Fruit fly (Drosophila melanogaster) whole organism, wandering third instar larva: ENCODE data around the gene edin.

Experiments
- Abd-B ChIP-seq: fragments of >200 bp; optimal IDR thresholded peaks from 2 replicates; lab custom pipeline; 2017; ENCODE audit warnings: missing biosample characterization, missing genetic modification characterization
- CG32264 ChIP-seq: fragments of 200-800 bp; sonication (Bioruptor generic); optimal IDR thresholded peaks from 2 replicates; lab custom pipeline; 2016; ENCODE audit warnings: missing biosample characterization, missing genetic modification characterization
- CrebA ChIP-seq: fragments of 200-800 bp; sonication (Bioruptor generic); optimal IDR thresholded peaks from 2 replicates; lab custom pipeline; 2016; ENCODE audit warnings: missing biosample characterization, mild to moderate bottlenecking, missing genetic modification characterization, borderline replicate concordance
- Hr78 ChIP-seq: fragments of >200 bp; optimal IDR thresholded peaks from 2 replicates; lab custom pipeline; 2017; ENCODE audit warnings: missing biosample characterization, missing genetic modification characterization
- OdsH ChIP-seq: fragments of 200-800 bp; sonication (Bioruptor generic); optimal IDR thresholded peaks from 2 replicates; lab custom pipeline; 2016; ENCODE audit warnings: missing biosample characterization, mild to moderate bottlenecking, missing genetic modification characterization
- br ChIP-seq: fragments of 200-800 bp; sonication (Bioruptor generic); optimal IDR thresholded peaks from 2 replicates; lab custom pipeline; 2016; ENCODE audit warnings: missing biosample characterization, missing genetic modification characterization
- pan ChIP-seq: fragments of >200 bp; optimal IDR thresholded peaks from 2 replicates; lab custom pipeline; 2017
- psq ChIP-seq: fragments of 200-800 bp; sonication (Bioruptor generic); optimal IDR thresholded peaks from 3 replicates; lab custom pipeline; 2017; ENCODE audit warnings: missing biosample characterization, mild to moderate bottlenecking, missing genetic modification characterization, moderate library complexity
- tai ChIP-seq: sonication (Bioruptor generic); optimal IDR thresholded peaks from 2 replicates; lab custom pipeline; 2016; ENCODE audit warnings: missing biosample characterization, missing genetic modification characterization

dm6 chr3L:17491646-17492045 is 3.0 kb upstream of the edin start:
- no peak for TF ChIP-seq pan
- no peak for TF ChIP-seq psq (GFP tag; lab: Kevin White, UChicago)
- TF ChIP-seq tai (GFP tag; lab: Kevin White, UChicago): no peak
- TF ChIP-seq CrebA (GFP tag; lab: Kevin White, UChicago): no peak
- no peak for TF ChIP-seq OdsH (GFP tag; lab: Kevin White, UChicago)
- TF ChIP-seq CG32264: no peak
- TF ChIP-seq Hr78 (GFP tag; lab: Kevin White, UChicago): no peak
- TF ChIP-seq br (GFP tag; lab: Kevin White, UChicago): no peak
- TF ChIP-seq Abd-B (GFP tag; lab: Kevin White, UChicago): no peak
